Worm (Caenorhabditis elegans): ENCODE data around the gene gst-39.

The gst-39 gene

ce11 chrII:15207562-15207961 is 35.8 kb upstream of the gst-39 start:
- TF ChIP-seq cog-1 (tag; optimal IDR thresholded peaks at IDR 0.05) (no peak), flt-1 (GFP tag; IDR thresholded peaks at IDR 0.05) (no peak), klf-2 (GFP tag; conservative IDR thresholded peaks at IDR 0.05) (no peak), ref-1 (GFP tag; conservative IDR thresholded peaks at IDR 0.05) (no peak), ztf-29 (GFP tag; IDR thresholded peaks at IDR 0.05) (no peak), T22C8.4 (GFP tag; IDR thresholded peaks at IDR 0.05) (no peak), tab-1 (GFP tag; IDR thresholded peaks at IDR 0.05) (no peak), ztf-23 (GFP tag; IDR thresholded peaks at IDR 0.05) (no peak), med-1 (GFP tag; optimal IDR thresholded peaks at IDR 0.05; ENCODE audit: insufficient read depth) (no peak)

- TF ChIP-seq ztf-23 (GFP tag; IDR thresholded peaks at IDR 0.05) (no peak), T22C8.4 (GFP tag; IDR thresholded peaks at IDR 0.05) (no peak), med-1 (GFP tag; optimal IDR thresholded peaks at IDR 0.05; ENCODE audit: insufficient read depth) (no peak), flt-1 (GFP tag; IDR thresholded peaks at IDR 0.05) (no peak), klf-2 (GFP tag; conservative IDR thresholded peaks at IDR 0.05) (no peak), cog-1 (tag; optimal IDR thresholded peaks at IDR 0.05) (no peak), ztf-29 (GFP tag; IDR thresholded peaks at IDR 0.05) (no peak), tab-1 (GFP tag; IDR thresholded peaks at IDR 0.05) (no peak), ref-1 (GFP tag; conservative IDR thresholded peaks at IDR 0.05) (no peak)
Measured at ce11 chrII:15206234-15206633, 34.5 kb upstream of the gst-39 start.

- TF ChIP-seq ref-1 (GFP tag; conservative IDR thresholded peaks at IDR 0.05) (no peak), ztf-23 (GFP tag; IDR thresholded peaks at IDR 0.05) (no peak), klf-2 (GFP tag; conservative IDR thresholded peaks at IDR 0.05) (no peak)
Measured at ce11 chrII:15205346-15205745, 33.6 kb upstream of the gst-39 start.

DNA sequence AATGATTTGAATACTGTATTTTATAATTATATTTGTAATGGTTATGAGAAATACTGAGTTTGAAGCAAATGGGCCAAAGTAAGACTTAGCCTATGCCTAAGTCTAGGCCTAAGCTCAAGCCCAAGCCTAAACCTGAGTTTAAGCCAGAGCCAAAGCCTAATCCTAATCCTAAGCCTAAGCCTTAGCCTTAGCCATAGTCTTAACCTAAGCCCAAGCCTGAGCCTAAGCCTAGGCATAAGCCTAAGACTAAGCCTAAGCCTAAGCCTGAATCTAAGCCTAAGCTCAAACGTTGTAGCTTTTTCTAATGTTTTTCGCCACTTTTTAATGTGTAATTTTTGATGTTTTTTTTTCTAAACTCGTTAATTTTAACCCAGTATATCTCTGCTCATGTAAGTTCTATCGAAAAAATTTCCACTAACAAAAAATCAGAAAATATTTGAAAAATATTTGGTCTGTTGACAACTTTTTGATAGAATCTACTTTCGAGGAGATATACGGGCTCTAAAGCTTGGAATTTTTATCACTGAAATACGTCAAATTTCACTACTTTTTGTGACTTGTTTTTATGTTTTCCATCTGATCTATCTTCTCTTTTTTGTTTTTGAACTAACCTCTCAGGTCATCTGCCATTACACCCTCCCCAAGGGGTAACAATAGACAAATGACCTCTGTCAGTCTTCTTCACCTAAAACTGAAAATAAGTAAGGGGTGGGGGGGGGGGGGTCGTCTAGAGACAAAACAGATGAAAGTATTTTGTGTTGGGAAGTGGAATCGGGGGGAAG is 32.5 kb upstream of the gst-39 start:
- no peak for TF ChIP-seq klf-2 (GFP tag; conservative IDR thresholded peaks at IDR 0.05)
- no peak for TF ChIP-seq ztf-23 (GFP tag; IDR thresholded peaks at IDR 0.05)
- no peak for TF ChIP-seq cog-1 (tag; optimal IDR thresholded peaks at IDR 0.05)
- TF ChIP-seq T22C8.4 (GFP tag; IDR thresholded peaks at IDR 0.05), result no peak
- no peak for TF ChIP-seq med-1 (GFP tag; optimal IDR thresholded peaks at IDR 0.05; ENCODE audit: insufficient read depth)
- TF ChIP-seq ztf-29 (GFP tag; IDR thresholded peaks at IDR 0.05), result no peak
- no peak for TF ChIP-seq ref-1 (GFP tag; conservative IDR thresholded peaks at IDR 0.05)
- TF ChIP-seq tab-1 (GFP tag; IDR thresholded peaks at IDR 0.05), result no peak
- TF ChIP-seq flt-1 (GFP tag; IDR thresholded peaks at IDR 0.05), result no peak

- TF ChIP-seq ref-1 (GFP tag; conservative IDR thresholded peaks at IDR 0.05), result no peak
- TF ChIP-seq flt-1 (GFP tag; IDR thresholded peaks at IDR 0.05), result no peak
- no peak for TF ChIP-seq T22C8.4 (GFP tag; IDR thresholded peaks at IDR 0.05)
- TF ChIP-seq ztf-23 (GFP tag; IDR thresholded peaks at IDR 0.05), result no peak
- TF ChIP-seq tab-1 (GFP tag; IDR thresholded peaks at IDR 0.05), result no peak
- no peak for TF ChIP-seq klf-2 (GFP tag; conservative IDR thresholded peaks at IDR 0.05)
Measured at ce11 chrII:15203398-15204068, 31.8 kb upstream of the gst-39 start.

ce11 chrII:15197500-15197899 is 25.8 kb upstream of the gst-39 start:
- TF ChIP-seq ztf-23 (GFP tag; IDR thresholded peaks at IDR 0.05) (no peak), flt-1 (GFP tag; IDR thresholded peaks at IDR 0.05) (no peak), med-1 (GFP tag; optimal IDR thresholded peaks at IDR 0.05; ENCODE audit: insufficient read depth) (no peak), tab-1 (GFP tag; IDR thresholded peaks at IDR 0.05) (no peak), T22C8.4 (GFP tag; IDR thresholded peaks at IDR 0.05) (no peak), ref-1 (GFP tag; conservative IDR thresholded peaks at IDR 0.05) (no peak), klf-2 (GFP tag; conservative IDR thresholded peaks at IDR 0.05) (no peak), cog-1 (tag; optimal IDR thresholded peaks at IDR 0.05) (no peak), ztf-29 (GFP tag; IDR thresholded peaks at IDR 0.05) (no peak)

- TF ChIP-seq ztf-29 (GFP tag; IDR thresholded peaks at IDR 0.05) (no peak), tab-1 (GFP tag; IDR thresholded peaks at IDR 0.05) (no peak), cog-1 (tag; optimal IDR thresholded peaks at IDR 0.05) (no peak), flt-1 (GFP tag; IDR thresholded peaks at IDR 0.05) (no peak), T22C8.4 (GFP tag; IDR thresholded peaks at IDR 0.05) (no peak), klf-2 (GFP tag; conservative IDR thresholded peaks at IDR 0.05) (no peak), ref-1 (GFP tag; conservative IDR thresholded peaks at IDR 0.05) (no peak), ztf-23 (GFP tag; IDR thresholded peaks at IDR 0.05) (no peak), med-1 (GFP tag; optimal IDR thresholded peaks at IDR 0.05; ENCODE audit: insufficient read depth) (no peak)
Measured at ce11 chrII:15196433-15196832, 24.7 kb upstream of the gst-39 start, which contains the start of gene spsb-1. Gene spsb-1, plus strand, starts transcription at chrII:15196733.

DNA sequence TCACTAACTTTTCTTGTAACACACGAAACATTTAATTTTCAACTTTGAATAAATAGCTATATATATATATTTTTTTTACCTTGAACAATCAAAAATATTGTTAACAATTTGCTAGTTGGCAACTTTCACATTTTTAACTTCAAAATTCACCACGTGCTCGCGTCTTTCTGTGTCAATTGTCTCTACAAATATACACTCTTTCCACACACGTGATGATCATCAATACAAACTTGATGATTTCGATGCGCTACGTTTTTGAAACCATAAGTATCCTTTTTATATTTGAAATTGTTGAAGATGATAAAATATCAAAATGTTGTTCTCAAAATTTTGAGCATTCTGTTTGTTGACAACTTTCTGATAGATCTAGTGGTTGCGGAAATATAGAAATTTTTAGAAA is 23.6 kb upstream of the gst-39 start:
- TF ChIP-seq flt-1 (GFP tag; IDR thresholded peaks at IDR 0.05) (no peak), klf-2 (GFP tag; conservative IDR thresholded peaks at IDR 0.05) (no peak), med-1 (GFP tag; optimal IDR thresholded peaks at IDR 0.05; ENCODE audit: insufficient read depth) (no peak), ref-1 (GFP tag; conservative IDR thresholded peaks at IDR 0.05) (no peak), ztf-23 (GFP tag; IDR thresholded peaks at IDR 0.05) (no peak), cog-1 (tag; optimal IDR thresholded peaks at IDR 0.05) (no peak), T22C8.4 (GFP tag; IDR thresholded peaks at IDR 0.05) (no peak), ztf-29 (GFP tag; IDR thresholded peaks at IDR 0.05) (no peak), tab-1 (GFP tag; IDR thresholded peaks at IDR 0.05) (no peak)

ce11 chrII:15193961-15194360 is 22.2 kb upstream of the gst-39 start:
- TF ChIP-seq ztf-29 (GFP tag; IDR thresholded peaks at IDR 0.05) (no peak), cog-1 (tag; optimal IDR thresholded peaks at IDR 0.05) (no peak), T22C8.4 (GFP tag; IDR thresholded peaks at IDR 0.05) (no peak), tab-1 (GFP tag; IDR thresholded peaks at IDR 0.05) (no peak), med-1 (GFP tag; optimal IDR thresholded peaks at IDR 0.05; ENCODE audit: insufficient read depth) (no peak), ref-1 (GFP tag; conservative IDR thresholded peaks at IDR 0.05) (no peak), ztf-23 (GFP tag; IDR thresholded peaks at IDR 0.05) (no peak), flt-1 (GFP tag; IDR thresholded peaks at IDR 0.05) (no peak), klf-2 (GFP tag; conservative IDR thresholded peaks at IDR 0.05) (no peak)

Data from whole organism, midembryonic.